Fruit fly (Drosophila melanogaster): ENCODE data around the gene CG10663.

Gene CG10663

dm6 chr3L:12456916-12457662, 27.7 kb downstream of the CG10663 start (continued):
- peak; percentile 10 for TF ChIP-seq vri (GFP tag; optimal IDR thresholded peaks at IDR 0.05)
- TF ChIP-seq salr (GFP tag; optimal IDR thresholded peaks at IDR 0.05), result peak in 1 of 2 experiments; percentile 63
- TF ChIP-seq CG6808 (GFP tag; optimal IDR thresholded peaks at IDR 0.05), result peak; percentile 71
- TF ChIP-seq CG6163 (GFP tag; IDR thresholded peaks at IDR 0.05), result no peak
- TF ChIP-seq CG8319 (GFP tag; optimal IDR thresholded peaks at IDR 0.05), result peak; percentile 38
- TF ChIP-seq fd85E (GFP tag; optimal IDR thresholded peaks at IDR 0.05), result no peak
- TF ChIP-seq Hr4 (GFP tag; optimal IDR thresholded peaks at IDR 0.05), result peak; percentile 49
- TF ChIP-seq CG8632 (GFP tag; optimal IDR thresholded peaks at IDR 0.05), result peak; percentile 50
- TF ChIP-seq dac (GFP tag; optimal IDR thresholded peaks at IDR 0.05), result no peak

dm6 chr3L:12455034-12455433, 29.8 kb downstream of the CG10663 start:
- TF ChIP-seq acj6 (GFP tag; optimal IDR thresholded peaks at IDR 0.05) (peak; percentile 34), dsx (GFP tag; optimal IDR thresholded peaks at IDR 0.05; ENCODE audit: poor library complexity, severe bottlenecking) (peak; percentile 2), esn (GFP tag; optimal IDR thresholded peaks at IDR 0.05) (peak; percentile 4), CG8632 (GFP tag; optimal IDR thresholded peaks at IDR 0.05) (peak; percentile 23), CG6808 (GFP tag; optimal IDR thresholded peaks at IDR 0.05) (peak; percentile 67), Eip78C (GFP tag) (peak; percentile 74), Met (GFP tag; optimal IDR thresholded peaks at IDR 0.05) (peak; percentile 13), CG3032 (tag; optimal IDR thresholded peaks at IDR 0.05) (peak; percentile 51), svp (GFP tag) (peak; percentile 56), Sox14 (GFP tag; optimal IDR thresholded peaks at IDR 0.05) (peak; percentile 13), Gug (GFP tag; IDR thresholded peaks at IDR 0.05) (no peak), OdsH (GFP tag; optimal IDR thresholded peaks at IDR 0.05) (peak; percentile 32), salr (GFP tag; optimal IDR thresholded peaks at IDR 0.05) (peak in 1 of 2 experiments; percentile 21), CG16779 (tag; optimal IDR thresholded peaks at IDR 0.05) (no peak), fd59A (GFP tag; optimal IDR thresholded peaks at IDR 0.05) (peak; percentile 59), CG10669 (GFP tag; optimal IDR thresholded peaks at IDR 0.05) (peak; percentile 54), CG3919 (GFP tag; optimal IDR thresholded peaks at IDR 0.05) (peak; percentile 25), Eip75B (GFP tag; optimal IDR thresholded peaks at IDR 0.05) (no peak), CG31627 (GFP tag; optimal IDR thresholded peaks at IDR 0.05) (no peak), net (GFP tag; optimal IDR thresholded peaks at IDR 0.05) (peak; percentile 20), achi (GFP tag; optimal IDR thresholded peaks at IDR 0.05) (peak; percentile 32), Ets96B (tag; optimal IDR thresholded peaks at IDR 0.05) (peak; percentile 41), ss (GFP tag; optimal IDR thresholded peaks at IDR 0.05) (peak; percentile 14 to 52), spab (GFP tag; optimal IDR thresholded peaks at IDR 0.05) (peak; percentile 33), CG34406 (GFP tag; optimal IDR thresholded peaks at IDR 0.05) (peak; percentile 3), fkh (GFP tag; optimal IDR thresholded peaks at IDR 0.05) (no peak), Ets21C (GFP tag; optimal IDR thresholded peaks at IDR 0.05) (no peak), CG32006 (GFP tag; optimal IDR thresholded peaks at IDR 0.05) (peak; percentile 49), pdm3 (GFP tag; optimal IDR thresholded peaks at IDR 0.05) (peak; percentile 24)

dm6 chr3L:12453529-12453928, 31.3 kb downstream of the CG10663 start:
- TF ChIP-seq dac (GFP tag; optimal IDR thresholded peaks at IDR 0.05) (no peak), Hr39 (GFP tag; optimal IDR thresholded peaks at IDR 0.05) (no peak), CG8319 (GFP tag; optimal IDR thresholded peaks at IDR 0.05) (no peak), Gug (GFP tag; IDR thresholded peaks at IDR 0.05) (no peak), Eip78C (GFP tag) (peak; percentile 45)
